Worm (Caenorhabditis elegans) whole organism, L4 larva: ENCODE data around the gene gst-8.
A peak's percentile ranks its signal among the peaks of the same experiment; 100 is the strongest.
"Not testable (repeated sequence)": the region's sequence is repeated elsewhere in the genome, so short reads cannot be mapped to it uniquely, and the experiment has no call there.

Experiments
- D1046.2 ChIP-seq: fragments of 200-800 bp; sonication (Bioruptor generic); IDR thresholded peaks from 2 replicates; pipeline ENCODE4 v1.3.6; 2022; ENCODE audit warnings: missing genetic modification characterization, missing compliant biosample characterization
- F26F4.8 ChIP-seq: fragments of 200-800 bp; sonication (Bioruptor generic); conservative IDR thresholded peaks from 2 replicates; pipeline ENCODE4 v1.3.6; 2022; ENCODE audit warnings: missing genetic modification characterization, missing compliant biosample characterization
- F44E2.7 ChIP-seq: fragments of 200-800 bp; sonication (Bioruptor generic); IDR thresholded peaks from 2 replicates; pipeline ENCODE4 v2.1.2; 2022; ENCODE audit warnings: missing genetic modification characterization, missing compliant biosample characterization
- T20F7.1 ChIP-seq: fragments of 200-800 bp; sonication (Bioruptor generic); optimal IDR thresholded peaks from 2 replicates; lab custom pipeline; 2018; ENCODE audit warnings: mild to moderate bottlenecking, missing genetic modification characterization, missing compliant biosample characterization
- T26A8.4 ChIP-seq: fragments of 200-800 bp; sonication (Bioruptor generic); IDR thresholded peaks from 2 replicates; pipeline ENCODE4 v1.3.6; 2022; ENCODE audit warnings: missing genetic modification characterization, missing compliant biosample characterization
- Y105C5A.15 ChIP-seq: fragments of 200-800 bp; sonication (Bioruptor generic); IDR thresholded peaks from 2 replicates; pipeline ENCODE4 v1.3.6; 2022; ENCODE audit warnings: missing genetic modification characterization, missing compliant biosample characterization
- Y48G9A.11 ChIP-seq: fragments of 200-800 bp; sonication (Bioruptor generic); IDR thresholded peaks from 2 replicates; pipeline ENCODE4 v1.3.6; 2022; ENCODE audit warnings: missing genetic modification reagents, missing genetic modification characterization, missing compliant biosample characterization
- ZK337.2 ChIP-seq: fragments of 200-800 bp; sonication (Bioruptor generic); IDR thresholded peaks from 2 replicates; pipeline ENCODE4 v1.3.6; 2022; ENCODE audit warnings: missing genetic modification reagents, missing genetic modification characterization, missing compliant biosample characterization
- arid-1 ChIP-seq: fragments of 200-800 bp; sonication (Bioruptor generic); conservative IDR thresholded peaks from 2 replicates; pipeline ENCODE4 v1.3.6; 2022; ENCODE audit warnings: missing genetic modification reagents, missing genetic modification characterization, missing compliant biosample characterization
- ceh-44 ChIP-seq: fragments of 200-800 bp; sonication (Bioruptor generic); IDR thresholded peaks from 2 replicates; pipeline ENCODE4 v1.3.6; 2022; ENCODE audit warnings: missing genetic modification reagents, missing genetic modification characterization, missing compliant biosample characterization
- ctbp-1 ChIP-seq: fragments of 200-800 bp; sonication (Bioruptor generic); IDR thresholded peaks from 2 replicates; pipeline ENCODE4 v1.3.6; 2022; ENCODE audit warnings: missing genetic modification reagents, missing genetic modification characterization, missing compliant biosample characterization
- dmd-6 ChIP-seq: fragments of 200-800 bp; sonication (Bioruptor generic); IDR thresholded peaks from 2 replicates; pipeline ENCODE4 v1.3.6; 2022; ENCODE audit warnings: missing genetic modification reagents, missing genetic modification characterization, missing compliant biosample characterization
- dmd-8 ChIP-seq: fragments of 200-800 bp; sonication (Bioruptor generic); IDR thresholded peaks from 2 replicates; pipeline ENCODE4 v1.3.6; 2022; ENCODE audit warnings: missing genetic modification characterization, missing compliant biosample characterization
- dmd-9 ChIP-seq: fragments of 200-800 bp; sonication (Bioruptor generic); IDR thresholded peaks from 2 replicates; pipeline ENCODE4 v1.3.6; 2022; ENCODE audit warnings: missing genetic modification reagents, missing genetic modification characterization, missing compliant biosample characterization
- dpl-1 ChIP-seq: fragments of 150-350 bp; optimal IDR thresholded peaks from 2 replicates; lab custom pipeline; 2014; ENCODE audit warnings: missing biosample characterization, missing genetic modification reagents, missing genetic modification characterization
- dve-1 ChIP-seq: sonication (generic microtip); optimal IDR thresholded peaks from 2 replicates; lab custom pipeline; 2017; ENCODE audit warnings: antibody characterized with exemption, mild to moderate bottlenecking, missing genetic modification characterization, missing compliant biosample characterization; ENCODE audit not compliant: insufficient read depth
- egl-27 ChIP-seq: sonication (generic microtip); optimal IDR thresholded peaks from 3 replicates; lab custom pipeline; 2017; ENCODE audit warnings: missing biosample characterization, missing genetic modification reagents, missing genetic modification characterization
- egl-43 ChIP-seq: fragments of 200-800 bp; sonication (Bioruptor generic); IDR thresholded peaks from 2 replicates; pipeline ENCODE4 v1.3.6; 2022; ENCODE audit warnings: missing genetic modification reagents, missing genetic modification characterization, missing compliant biosample characterization
- gei-8 ChIP-seq: fragments of 200-800 bp; sonication (Bioruptor generic); optimal IDR thresholded peaks from 2 replicates; lab custom pipeline; 2018; ENCODE audit warnings: mild to moderate bottlenecking, missing genetic modification characterization, missing compliant biosample characterization
- hif-1 ChIP-seq, 2 experiments: sonication (generic microtip); optimal IDR thresholded peaks; 2 replicates each; lab custom pipeline; 2016 to 2017; ENCODE audit warnings: missing compliant biosample characterization in 2 of 2, missing genetic modification characterization in 2 of 2, missing genetic modification reagents in 2 of 2, missing genotype in 2 of 2, mild to moderate bottlenecking in 1 of 2
- hlh-11 ChIP-seq: fragments of 200-800 bp; sonication (Bioruptor generic); optimal IDR thresholded peaks from 2 replicates; lab custom pipeline; 2018; ENCODE audit warnings: mild to moderate bottlenecking, missing genetic modification characterization, missing compliant biosample characterization
- hmg-1.1 ChIP-seq: fragments of 200-800 bp; sonication (Bioruptor generic); IDR thresholded peaks from 2 replicates; pipeline ENCODE4 v1.3.6; 2022; ENCODE audit warnings: missing genetic modification reagents, missing genetic modification characterization, missing compliant biosample characterization
- lim-7 ChIP-seq: fragments of 200-800 bp; sonication (Bioruptor generic); IDR thresholded peaks from 2 replicates; pipeline ENCODE4 v1.3.6; 2022; ENCODE audit warnings: missing genetic modification characterization, missing compliant biosample characterization
- lin-1 ChIP-seq: fragments of 200-800 bp; sonication (Bioruptor generic); IDR thresholded peaks from 2 replicates; pipeline ENCODE4 v1.3.6; 2022; ENCODE audit warnings: missing genetic modification reagents, missing genetic modification characterization, missing compliant biosample characterization
- lin-29 ChIP-seq: fragments of 200-800 bp; sonication (Bioruptor generic); IDR thresholded peaks from 2 replicates; pipeline ENCODE4 v1.3.6; 2022; ENCODE audit warnings: missing genetic modification reagents, missing genetic modification characterization, missing compliant biosample characterization
- lin-38 ChIP-seq: fragments of 200-800 bp; sonication (Bioruptor generic); IDR thresholded peaks from 2 replicates; pipeline ENCODE4 v1.3.6; 2022; ENCODE audit warnings: missing genetic modification reagents, missing genetic modification characterization, missing compliant biosample characterization
- lsy-2 ChIP-seq, 2 experiments: fragments of 150-350 bp in 1 of 2; sonication (generic microtip) in 1 of 2; optimal IDR thresholded peaks; 2 replicates each; lab custom pipeline; 2014 to 2017; ENCODE audit warnings: missing biosample characterization in 2 of 2, missing genetic modification characterization in 2 of 2
- madf-5 ChIP-seq, 2 experiments: fragments of 200-800 bp; sonication (Bioruptor generic); IDR thresholded peaks; 2 replicates each; pipeline ENCODE4 v1.3.6; 2022; ENCODE audit warnings: missing compliant biosample characterization in 2 of 2, missing genetic modification characterization in 2 of 2
- madf-9 ChIP-seq: fragments of 200-800 bp; sonication (Bioruptor generic); conservative IDR thresholded peaks from 2 replicates; pipeline ENCODE4 v1.3.6; 2022; ENCODE audit warnings: missing genetic modification reagents, missing genetic modification characterization, missing compliant biosample characterization
- mdt-29 ChIP-seq: fragments of 200-800 bp; sonication (Bioruptor generic); IDR thresholded peaks from 2 replicates; pipeline ENCODE4 v1.3.6; 2022; ENCODE audit warnings: missing genetic modification reagents, missing genetic modification characterization, missing compliant biosample characterization
- mes-2 ChIP-seq: sonication (generic microtip); optimal IDR thresholded peaks from 2 replicates; lab custom pipeline; 2016; ENCODE audit warnings: missing genotype, mild to moderate bottlenecking, missing genetic modification characterization, missing compliant biosample characterization; ENCODE audit not compliant: poor library complexity, severe bottlenecking
- mxl-2 ChIP-seq: fragments of 200-800 bp; sonication (Bioruptor generic); conservative IDR thresholded peaks from 2 replicates; pipeline ENCODE4 v1.3.6; 2022; ENCODE audit warnings: missing genetic modification reagents, missing genetic modification characterization, missing compliant biosample characterization
- nhr-102 ChIP-seq: sonication (generic microtip); optimal IDR thresholded peaks from 2 replicates; lab custom pipeline; 2016; ENCODE audit warnings: mild to moderate bottlenecking, missing genetic modification characterization, moderate library complexity, missing compliant biosample characterization
- nhr-42 ChIP-seq: fragments of 200-800 bp; sonication (Bioruptor generic); IDR thresholded peaks from 2 replicates; pipeline ENCODE4 v1.3.6; 2022; ENCODE audit warnings: missing genetic modification characterization, missing compliant biosample characterization
- nhr-76 ChIP-seq: fragments of 150-350 bp; optimal IDR thresholded peaks from 2 replicates; lab custom pipeline; 2014; ENCODE audit warnings: missing biosample characterization, missing genetic modification characterization
- pha-4 ChIP-seq, 2 experiments: fragments of 150-350 bp in 1 of 2; fragments of 200-800 bp in 1 of 2; sonication (Bioruptor generic) in 1 of 2; IDR thresholded peaks in 1 of 2; optimal IDR thresholded peaks in 1 of 2; 2 replicates each; pipeline versions ENCODE4 v1.3.6 to Lab custom; 2014 to 2022; ENCODE audit warnings: missing genetic modification characterization in 2 of 2, missing genetic modification reagents in 2 of 2, missing biosample characterization in 1 of 2, missing compliant biosample characterization in 1 of 2
- php-3 ChIP-seq: fragments of 200-800 bp; sonication (Bioruptor generic); IDR thresholded peaks from 2 replicates; pipeline ENCODE4 v1.3.6; 2022; ENCODE audit warnings: missing genetic modification reagents, missing genetic modification characterization, missing compliant biosample characterization
- saeg-2 ChIP-seq: fragments of 200-800 bp; sonication (Bioruptor generic); IDR thresholded peaks from 2 replicates; pipeline ENCODE4 v1.3.6; 2022; ENCODE audit warnings: missing genetic modification reagents, missing genetic modification characterization, missing compliant biosample characterization
- snpc-1.2 ChIP-seq: fragments of 200-800 bp; sonication (Bioruptor generic); IDR thresholded peaks from 2 replicates; pipeline ENCODE4 v1.3.6; 2022; ENCODE audit warnings: missing genetic modification reagents, missing genetic modification characterization, missing compliant biosample characterization
- tra-1 ChIP-seq: fragments of 200-800 bp; sonication (Bioruptor generic); IDR thresholded peaks from 2 replicates; pipeline ENCODE4 v1.3.6; 2022; ENCODE audit warnings: missing genetic modification reagents, missing genetic modification characterization, missing compliant biosample characterization
- unc-62 ChIP-seq, 3 experiments: fragments of 150-350 bp in 1 of 3; sonication (generic microtip); optimal IDR thresholded peaks in 2 of 3; peaks in 1 of 3; 1 replicate in 1 of 3; 2 replicates in 2 of 3; lab custom pipeline; 2014 to 2017; ENCODE audit warnings: missing biosample characterization in 3 of 3, missing genetic modification characterization in 3 of 3, missing genetic modification reagents in 3 of 3, missing genotype in 1 of 3
- vab-7 ChIP-seq: fragments of 200-800 bp; sonication (Bioruptor generic); IDR thresholded peaks from 2 replicates; pipeline ENCODE4 v1.3.6; 2022; ENCODE audit warnings: missing genetic modification reagents, missing genetic modification characterization, missing compliant biosample characterization
- zfp-3 ChIP-seq: fragments of 200-800 bp; sonication (Bioruptor generic); conservative IDR thresholded peaks from 2 replicates; pipeline ENCODE4 v1.3.6; 2022; ENCODE audit warnings: missing genetic modification reagents, missing genetic modification characterization, missing compliant biosample characterization
- zip-11 ChIP-seq: fragments of 200-800 bp; sonication (Bioruptor generic); IDR thresholded peaks from 2 replicates; pipeline ENCODE4 v1.3.6; 2022; ENCODE audit warnings: missing genetic modification characterization, missing compliant biosample characterization

The gst-8 gene

ce11 chrII:4925198-4925764 is 41.8 kb downstream of the gst-8 start, which contains the start of gene aagr-2 (continued):
- no peak for TF ChIP-seq ctbp-1
- no peak for TF ChIP-seq vab-7
- peak in 1 of 2 experiments; percentile 25 for TF ChIP-seq lsy-2 (tag; optimal IDR thresholded peaks at IDR 0.05; lab: Kevin White, UChicago)
- no peak for TF ChIP-seq dpl-1 (GFP tag; lab: Kevin White, UChicago)
- TF ChIP-seq dmd-6 (GFP tag; lab: Robert Waterston, UW), result peak; percentile 99
- no peak for TF ChIP-seq hif-1 (tag; optimal IDR thresholded peaks at IDR 0.05; lab: Kevin White, UChicago)
- TF ChIP-seq saeg-2 (GFP tag; lab: Robert Waterston, UW), result peak; percentile 60; the same call in 1 of the 2 replicates
- peak; percentile 85 for TF ChIP-seq dve-1
- peak in 1 of 2 experiments; percentile 29 for TF ChIP-seq unc-62 (GFP tag; optimal IDR thresholded peaks at IDR 0.05 in 1 of 2; lab: Kevin White, UChicago)
- no peak for TF ChIP-seq unc-62 (tag; optimal IDR thresholded peaks at IDR 0.05; lab: Kevin White, UChicago)
- peak; percentile 46 for TF ChIP-seq nhr-102
- TF ChIP-seq mes-2, result peak; percentile 37
- TF ChIP-seq nhr-76 (tag; lab: Kevin White, UChicago), result no peak
- TF ChIP-seq mxl-2, result 0 out of 2 replicates have a peak, but pooled peaks have one; percentile 27
- TF ChIP-seq hlh-11 (tag; lab: Kevin White, UChicago), result peak; percentile 92
- TF ChIP-seq gei-8 (GFP tag; lab: Kevin White, UChicago), result no peak
- TF ChIP-seq T20F7.1, result peak; percentile 33
- no peak for TF ChIP-seq egl-27 (tag; lab: Kevin White, UChicago)
- TF ChIP-seq php-3 (GFP tag; lab: Robert Waterston, UW), result peak; percentile 60

- TF ChIP-seq Y105C5A.15 (GFP tag; lab: Robert Waterston, UW) (peak; percentile 87; the same call in 1 of the 2 replicates), D1046.2 (GFP tag; lab: Robert Waterston, UW) (peak; percentile 86), ceh-44 (GFP tag; lab: Robert Waterston, UW) (peak; percentile 76), tra-1 (GFP tag; lab: Robert Waterston, UW) (peak; percentile 88), Y48G9A.11 (GFP tag; lab: Robert Waterston, UW) (peak; percentile 38; the same call in 1 of the 2 replicates), snpc-1.2 (GFP tag; lab: Robert Waterston, UW) (peak; percentile 79), arid-1 (GFP tag; lab: Robert Waterston, UW) (peak; percentile 92), lim-7 (GFP tag; lab: Robert Waterston, UW) (peak; percentile 93), dmd-8 (GFP tag; lab: Robert Waterston, UW) (peak; percentile 82), php-3 (GFP tag; lab: Robert Waterston, UW) (0 out of 2 replicates have a peak, but pooled peaks have one; percentile 39), mdt-29 (peak; percentile 50; the same call in 1 of the 2 replicates), hmg-1.1 (GFP tag; lab: Robert Waterston, UW) (peak; percentile 59; the same call in 1 of the 2 replicates), nhr-42 (GFP tag; lab: Robert Waterston, UW) (peak; percentile 51; the same call in 1 of the 2 replicates), lin-38 (GFP tag; lab: Robert Waterston, UW) (peak; percentile 81), zip-11 (GFP tag; lab: Robert Waterston, UW) (0 out of 2 replicates have a peak, but pooled peaks have one; percentile 18), F26F4.8 (peak; percentile 87), vab-7 (peak; percentile 82), zfp-3 (peak; percentile 70; the same call in 1 of the 2 replicates), lin-1 (peak; percentile 70), dmd-9 (GFP tag; lab: Robert Waterston, UW) (0 out of 2 replicates have a peak, but pooled peaks have one; percentile 60), dmd-6 (GFP tag; lab: Robert Waterston, UW) (peak; percentile 12; the same call in 1 of the 2 replicates), madf-5 (GFP tag; IDR thresholded peaks at IDR 0.05; lab: Robert Waterston, UW) (peak; percentile 75; a peak in 2 of 4 replicates), madf-9 (peak; percentile 58; the same call in 1 of the 2 replicates), pha-4 (GFP tag; IDR thresholded peaks at IDR 0.05; lab: Robert Waterston, UW) (peak; percentile 79; the same call in 1 of the 2 replicates), mxl-2 (peak; percentile 70), T26A8.4 (GFP tag; lab: Robert Waterston, UW) (peak; percentile 73), ctbp-1 (0 out of 2 replicates have a peak, but pooled peaks have one; percentile 55), ZK337.2 (peak; percentile 76; the same call in 1 of the 2 replicates), egl-43 (GFP tag; lab: Robert Waterston, UW) (peak; percentile 90), lin-29 (GFP tag; lab: Robert Waterston, UW) (0 out of 2 replicates have a peak, but pooled peaks have one; percentile 15), F44E2.7 (GFP tag; lab: Robert Waterston, UW) (peak; percentile 50; the same call in 1 of the 2 replicates)
- not testable (repeated sequence) for TF ChIP-seq pha-4 (tag; optimal IDR thresholded peaks at IDR 0.05; lab: Kevin White, UChicago)
Measured at ce11 chrII:4928367-4928766, 44.9 kb downstream of the gst-8 start.
